Worm (Caenorhabditis elegans) whole organism, L4 larva: ENCODE measurements around the gene F32D8.2.

Experiments
- F37D6.2 ChIP-seq: sonication (generic microtip); optimal IDR thresholded peaks from 2 replicates; lab custom pipeline; 2016; ENCODE audit warnings: mild to moderate bottlenecking, missing genetic modification characterization, missing compliant biosample characterization
- F49E8.2 ChIP-seq: sonication (generic microtip); optimal IDR thresholded peaks from 2 replicates; lab custom pipeline; 2016; ENCODE audit warnings: missing compliant biosample characterization, mild to moderate bottlenecking, missing genetic modification characterization, borderline replicate concordance
- R02D3.7 ChIP-seq: fragments of 150-350 bp; sonication (generic microtip); optimal IDR thresholded peaks from 3 replicates; lab custom pipeline; 2014; ENCODE audit warnings: missing biosample characterization, missing genetic modification characterization
- Y105C5A.15 ChIP-seq: fragments of 200-800 bp; sonication (Bioruptor generic); IDR thresholded peaks from 2 replicates; pipeline ENCODE4 v1.3.6; 2022; ENCODE audit warnings: missing genetic modification characterization, missing compliant biosample characterization
- ZK337.2 ChIP-seq: fragments of 200-800 bp; sonication (Bioruptor generic); IDR thresholded peaks from 2 replicates; pipeline ENCODE4 v1.3.6; 2022; ENCODE audit warnings: missing genetic modification reagents, missing genetic modification characterization, missing compliant biosample characterization
- aha-1 ChIP-seq: fragments of 150-350 bp; peaks from one replicate; lab custom pipeline; 2014; ENCODE audit warnings: missing biosample characterization, missing genetic modification characterization
- ama-1 ChIP-seq: fragments of 150-350 bp; optimal IDR thresholded peaks from 2 replicates; lab custom pipeline; 2014; ENCODE audit warnings: inconsistent platforms, mixed read lengths
- ceh-20 ChIP-seq: fragments of 200-800 bp; sonication (Bioruptor generic); IDR thresholded peaks from 2 replicates; pipeline ENCODE4 v1.3.6; 2022; ENCODE audit warnings: missing genetic modification reagents, missing genetic modification characterization, missing compliant biosample characterization
- ceh-28 ChIP-seq: fragments of 150-350 bp; optimal IDR thresholded peaks from 2 replicates; lab custom pipeline; 2014; ENCODE audit warnings: missing biosample characterization, missing genetic modification reagents, missing genetic modification characterization
- ceh-32 ChIP-seq: sonication (generic microtip); optimal IDR thresholded peaks from 2 replicates; lab custom pipeline; 2016; ENCODE audit warnings: mild to moderate bottlenecking, missing genetic modification characterization, missing compliant biosample characterization; ENCODE audit not compliant: poor library complexity
- ceh-82 ChIP-seq: sonication (generic microtip); optimal IDR thresholded peaks from 2 replicates; lab custom pipeline; 2017; ENCODE audit warnings: missing biosample characterization, missing genetic modification characterization
- ces-1 ChIP-seq: fragments of 150-350 bp; sonication (generic microtip); optimal IDR thresholded peaks from 4 replicates; lab custom pipeline; 2014; ENCODE audit warnings: missing biosample characterization, missing genetic modification reagents, missing genetic modification characterization
- ctbp-1 ChIP-seq: fragments of 200-800 bp; sonication (Bioruptor generic); IDR thresholded peaks from 2 replicates; pipeline ENCODE4 v1.3.6; 2022; ENCODE audit warnings: missing genetic modification reagents, missing genetic modification characterization, missing compliant biosample characterization
- daf-16 ChIP-seq, 3 experiments: sonication (generic microtip); optimal IDR thresholded peaks; 2 replicates each; lab custom pipeline; 2016 to 2017; ENCODE audit warnings: missing genetic modification characterization in 3 of 3, missing genetic modification reagents in 3 of 3, mild to moderate bottlenecking in 2 of 3, missing compliant biosample characterization in 2 of 3, missing biosample characterization in 1 of 3, moderate library complexity in 1 of 3
- dpl-1 ChIP-seq: fragments of 150-350 bp; optimal IDR thresholded peaks from 2 replicates; lab custom pipeline; 2014; ENCODE audit warnings: missing biosample characterization, missing genetic modification reagents, missing genetic modification characterization
- dve-1 ChIP-seq: sonication (generic microtip); optimal IDR thresholded peaks from 2 replicates; lab custom pipeline; 2017; ENCODE audit warnings: antibody characterized with exemption, mild to moderate bottlenecking, missing genetic modification characterization, missing compliant biosample characterization; ENCODE audit not compliant: insufficient read depth
- fkh-10 ChIP-seq: fragments of 150-350 bp; optimal IDR thresholded peaks from 2 replicates; lab custom pipeline; 2014; ENCODE audit warnings: missing biosample characterization, missing genetic modification reagents, missing genetic modification characterization
- gei-8 ChIP-seq: fragments of 200-800 bp; sonication (Bioruptor generic); optimal IDR thresholded peaks from 2 replicates; lab custom pipeline; 2018; ENCODE audit warnings: mild to moderate bottlenecking, missing genetic modification characterization, missing compliant biosample characterization
- hif-1 ChIP-seq, 2 experiments: sonication (generic microtip); optimal IDR thresholded peaks; 2 replicates each; lab custom pipeline; 2016 to 2017; ENCODE audit warnings: missing compliant biosample characterization in 2 of 2, missing genetic modification characterization in 2 of 2, missing genetic modification reagents in 2 of 2, missing genotype in 2 of 2, mild to moderate bottlenecking in 1 of 2
- hlh-11 ChIP-seq: fragments of 200-800 bp; sonication (Bioruptor generic); optimal IDR thresholded peaks from 2 replicates; lab custom pipeline; 2018; ENCODE audit warnings: mild to moderate bottlenecking, missing genetic modification characterization, missing compliant biosample characterization
- hlh-30 ChIP-seq: sonication (generic microtip); optimal IDR thresholded peaks from 2 replicates; lab custom pipeline; 2017; ENCODE audit warnings: antibody characterized with exemption, mild to moderate bottlenecking, missing genetic modification characterization, missing compliant biosample characterization; ENCODE audit not compliant: insufficient read depth
- hmg-1.1 ChIP-seq: fragments of 200-800 bp; sonication (Bioruptor generic); IDR thresholded peaks from 2 replicates; pipeline ENCODE4 v1.3.6; 2022; ENCODE audit warnings: missing genetic modification reagents, missing genetic modification characterization, missing compliant biosample characterization
- jun-1 ChIP-seq: fragments of 150-350 bp; optimal IDR thresholded peaks from 2 replicates; lab custom pipeline; 2014; ENCODE audit warnings: missing biosample characterization, missing genetic modification reagents, missing genetic modification characterization
- lim-7 ChIP-seq: fragments of 200-800 bp; sonication (Bioruptor generic); IDR thresholded peaks from 2 replicates; pipeline ENCODE4 v1.3.6; 2022; ENCODE audit warnings: missing genetic modification characterization, missing compliant biosample characterization
- lin-13 ChIP-seq: fragments of 150-350 bp; optimal IDR thresholded peaks from 2 replicates; lab custom pipeline; 2014; ENCODE audit warnings: missing biosample characterization, missing genetic modification reagents, missing genetic modification characterization
- lin-29 ChIP-seq: fragments of 200-800 bp; sonication (Bioruptor generic); IDR thresholded peaks from 2 replicates; pipeline ENCODE4 v1.3.6; 2022; ENCODE audit warnings: missing genetic modification reagents, missing genetic modification characterization, missing compliant biosample characterization
- lin-39 ChIP-seq: fragments of 150-350 bp; optimal IDR thresholded peaks from 2 replicates; lab custom pipeline; 2014; ENCODE audit warnings: missing biosample characterization, missing genetic modification reagents, missing genetic modification characterization
- lsy-2 ChIP-seq, 2 experiments: fragments of 150-350 bp in 1 of 2; sonication (generic microtip) in 1 of 2; optimal IDR thresholded peaks; 2 replicates each; lab custom pipeline; 2014 to 2017; ENCODE audit warnings: missing biosample characterization in 2 of 2, missing genetic modification characterization in 2 of 2
- madf-9 ChIP-seq: fragments of 200-800 bp; sonication (Bioruptor generic); conservative IDR thresholded peaks from 2 replicates; pipeline ENCODE4 v1.3.6; 2022; ENCODE audit warnings: missing genetic modification reagents, missing genetic modification characterization, missing compliant biosample characterization
- mdl-1 ChIP-seq, 2 experiments: fragments of 150-350 bp in 1 of 2; sonication (generic microtip) in 1 of 2; optimal IDR thresholded peaks; 2 replicates each; lab custom pipeline; 2014 to 2017; ENCODE audit warnings: missing biosample characterization in 2 of 2, missing genetic modification characterization in 2 of 2
- mep-1 ChIP-seq: fragments of 150-350 bp; sonication (generic microtip); optimal IDR thresholded peaks from 3 replicates; lab custom pipeline; 2014; ENCODE audit warnings: missing biosample characterization, missing genetic modification characterization
- mes-2 ChIP-seq: sonication (generic microtip); optimal IDR thresholded peaks from 2 replicates; lab custom pipeline; 2016; ENCODE audit warnings: missing genotype, mild to moderate bottlenecking, missing genetic modification characterization, missing compliant biosample characterization; ENCODE audit not compliant: poor library complexity, severe bottlenecking
- nhr-10 ChIP-seq: fragments of 150-350 bp; optimal IDR thresholded peaks from 2 replicates; lab custom pipeline; 2014; ENCODE audit warnings: missing biosample characterization, missing genetic modification characterization
- nhr-102 ChIP-seq: sonication (generic microtip); optimal IDR thresholded peaks from 2 replicates; lab custom pipeline; 2016; ENCODE audit warnings: mild to moderate bottlenecking, missing genetic modification characterization, moderate library complexity, missing compliant biosample characterization
- nhr-11 ChIP-seq: fragments of 150-350 bp; optimal IDR thresholded peaks from 2 replicates; lab custom pipeline; 2014; ENCODE audit warnings: missing biosample characterization, missing genetic modification characterization
- nhr-28 ChIP-seq: fragments of 150-350 bp; optimal IDR thresholded peaks from 2 replicates; lab custom pipeline; 2014; ENCODE audit warnings: missing biosample characterization, missing genetic modification characterization
- nhr-48 ChIP-seq: sonication (generic microtip); optimal IDR thresholded peaks from 2 replicates; lab custom pipeline; 2016; ENCODE audit warnings: mild to moderate bottlenecking, missing genetic modification characterization, missing compliant biosample characterization
- nhr-6 ChIP-seq: fragments of 150-350 bp; optimal IDR thresholded peaks from 2 replicates; lab custom pipeline; 2014; ENCODE audit warnings: missing biosample characterization, missing genetic modification characterization
- nhr-77 ChIP-seq: fragments of 150-350 bp; optimal IDR thresholded peaks from 2 replicates; lab custom pipeline; 2014; ENCODE audit warnings: missing biosample characterization, missing genetic modification characterization
- pha-4 ChIP-seq, 2 experiments: fragments of 150-350 bp in 1 of 2; fragments of 200-800 bp in 1 of 2; sonication (Bioruptor generic) in 1 of 2; IDR thresholded peaks in 1 of 2; optimal IDR thresholded peaks in 1 of 2; 2 replicates each; pipeline versions ENCODE4 v1.3.6 to Lab custom; 2014 to 2022; ENCODE audit warnings: missing genetic modification characterization in 2 of 2, missing genetic modification reagents in 2 of 2, missing biosample characterization in 1 of 2, missing compliant biosample characterization in 1 of 2
- rbr-2 ChIP-seq: sonication (generic microtip); optimal IDR thresholded peaks from 2 replicates; lab custom pipeline; 2016; ENCODE audit warnings: missing genotype, missing genetic modification characterization, missing compliant biosample characterization
- set-16 ChIP-seq: fragments of 200-800 bp; sonication (Bioruptor generic); IDR thresholded peaks from 2 replicates; pipeline ENCODE4 v1.3.6; 2022; ENCODE audit warnings: missing genetic modification reagents, missing genetic modification characterization, missing compliant biosample characterization
- snpc-1.2 ChIP-seq: fragments of 200-800 bp; sonication (Bioruptor generic); IDR thresholded peaks from 2 replicates; pipeline ENCODE4 v1.3.6; 2022; ENCODE audit warnings: missing genetic modification reagents, missing genetic modification characterization, missing compliant biosample characterization
- tra-1 ChIP-seq: fragments of 200-800 bp; sonication (Bioruptor generic); IDR thresholded peaks from 2 replicates; pipeline ENCODE4 v1.3.6; 2022; ENCODE audit warnings: missing genetic modification reagents, missing genetic modification characterization, missing compliant biosample characterization
- unc-130 ChIP-seq: sonication (generic microtip); optimal IDR thresholded peaks from 2 replicates; lab custom pipeline; 2016; ENCODE audit warnings: missing genetic modification reagents, missing genetic modification characterization, missing compliant biosample characterization
- unc-62 ChIP-seq, 3 experiments: fragments of 150-350 bp in 1 of 3; sonication (generic microtip); optimal IDR thresholded peaks in 2 of 3; peaks in 1 of 3; 1 replicate in 1 of 3; 2 replicates in 2 of 3; lab custom pipeline; 2014 to 2017; ENCODE audit warnings: missing biosample characterization in 3 of 3, missing genetic modification characterization in 3 of 3, missing genetic modification reagents in 3 of 3, missing genotype in 1 of 3
- vab-7 ChIP-seq: fragments of 200-800 bp; sonication (Bioruptor generic); IDR thresholded peaks from 2 replicates; pipeline ENCODE4 v1.3.6; 2022; ENCODE audit warnings: missing genetic modification reagents, missing genetic modification characterization, missing compliant biosample characterization

Gene F32D8.2

DNA sequence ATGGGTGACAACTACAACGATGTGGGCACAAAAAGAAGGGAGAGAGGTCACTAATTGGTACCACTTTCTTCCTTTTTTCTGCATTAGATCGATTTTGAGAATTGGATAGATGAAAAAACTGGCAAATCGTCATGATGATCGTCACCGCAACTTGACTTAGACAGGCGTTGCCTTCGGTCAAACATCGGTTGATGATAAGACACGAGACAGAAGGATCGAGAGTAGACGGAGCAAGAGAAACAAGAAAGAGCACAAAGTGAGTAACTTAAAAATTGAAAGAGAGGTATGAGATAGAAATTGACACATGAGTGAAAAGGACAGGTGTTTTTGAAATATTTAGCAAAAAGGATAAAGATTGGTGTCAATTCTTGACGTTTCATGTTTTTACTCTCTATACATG is 13.5 kb upstream of the F32D8.2 start (continued):
- no peak for TF ChIP-seq lim-7 (GFP tag; lab: Robert Waterston, UW)
- no peak for TF ChIP-seq jun-1 (tag; lab: Kevin White, UChicago)
- TF ChIP-seq Y105C5A.15 (GFP tag; lab: Robert Waterston, UW) = no peak
- no peak for TF ChIP-seq lin-13 (GFP tag; lab: Kevin White, UChicago)

DNA sequence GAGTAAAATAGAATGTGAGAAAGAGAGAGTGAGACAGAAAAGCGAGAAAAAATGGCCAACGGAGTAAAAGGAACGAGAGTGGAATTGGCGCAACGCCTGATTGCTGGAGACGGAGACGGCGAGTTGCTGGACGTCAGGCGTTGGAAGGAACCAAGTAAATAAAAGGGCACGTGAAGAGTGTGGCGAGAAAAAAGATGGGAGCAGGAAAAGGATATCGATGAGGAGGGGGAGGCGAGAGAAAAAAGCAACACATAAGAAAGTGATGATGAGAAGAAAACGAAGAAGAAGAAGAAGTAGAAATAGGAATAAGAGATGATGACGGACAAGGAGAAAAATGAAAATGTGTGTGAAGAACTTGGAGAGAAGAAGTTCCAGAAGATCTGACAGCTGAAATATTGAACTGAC is 12.1 kb upstream of the F32D8.2 start:
- no peak for TF ChIP-seq ceh-82
- TF ChIP-seq nhr-28 (tag; lab: Kevin White, UChicago) = peak; percentile 90
- TF ChIP-seq ZK337.2 (GFP tag; lab: Robert Waterston, UW) = peak; percentile 43; the same call in 1 of the 2 replicates
- TF ChIP-seq hlh-11 (tag; lab: Kevin White, UChicago) = peak; percentile 93
- no peak for TF ChIP-seq ama-1 (lab: Kevin White, UChicago)
- peak; percentile 20 for TF ChIP-seq ceh-28 (tag; lab: Kevin White, UChicago)
- TF ChIP-seq nhr-77 (tag; lab: Kevin White, UChicago) = peak; percentile 67
- peak; percentile 47 for TF ChIP-seq gei-8 (GFP tag; lab: Kevin White, UChicago)
- peak; percentile 12 for TF ChIP-seq ceh-32
- peak; percentile 42; the same call in 1 of the 2 replicates for TF ChIP-seq vab-7
- no peak for TF ChIP-seq daf-16 (GFP tag; optimal IDR thresholded peaks at IDR 0.05; lab: Kevin White, UChicago)
- peak; percentile 45 for TF ChIP-seq daf-16 (tag; optimal IDR thresholded peaks at IDR 0.05; lab: Kevin White, UChicago)
- peak; percentile 52; the same call in 1 of the 2 replicates for TF ChIP-seq ceh-20 (GFP tag; lab: Robert Waterston, UW)
- no peak for TF ChIP-seq snpc-1.2 (GFP tag; lab: Robert Waterston, UW)
- TF ChIP-seq lsy-2 (tag; optimal IDR thresholded peaks at IDR 0.05; lab: Kevin White, UChicago) = peak; percentile 76 to 79
- TF ChIP-seq pha-4 (GFP tag; IDR thresholded peaks at IDR 0.05; lab: Robert Waterston, UW) = no peak
- peak; percentile 26 for TF ChIP-seq pha-4 (tag; optimal IDR thresholded peaks at IDR 0.05; lab: Kevin White, UChicago)
- TF ChIP-seq R02D3.7 = no peak
- TF ChIP-seq mep-1 (tag; lab: Kevin White, UChicago) = peak; percentile 89
- TF ChIP-seq tra-1 = peak; percentile 73
- no peak for TF ChIP-seq F49E8.2 (tag; lab: Kevin White, UChicago)
- peak; percentile 99 for TF ChIP-seq hlh-30 (tag; lab: Kevin White, UChicago)
- peak; percentile 88 for TF ChIP-seq nhr-11 (tag; lab: Kevin White, UChicago)
- peak; percentile 25 for TF ChIP-seq ces-1 (GFP tag; lab: Kevin White, UChicago)
- peak; percentile 75 for TF ChIP-seq rbr-2 (tag; lab: Kevin White, UChicago)
- peak; percentile 59 for TF ChIP-seq nhr-10 (tag; lab: Kevin White, UChicago)
- TF ChIP-seq madf-9 (GFP tag; lab: Robert Waterston, UW) = no peak
- peak; percentile 41 for TF ChIP-seq dpl-1
- peak; percentile 78 for TF ChIP-seq nhr-6 (tag; lab: Kevin White, UChicago)
- TF ChIP-seq dve-1 (tag; lab: Kevin White, UChicago) = peak; percentile 77
- no peak for TF ChIP-seq unc-130
- TF ChIP-seq lin-39 (tag; lab: Kevin White, UChicago) = no peak
- peak; percentile 81 to 98 for TF ChIP-seq mdl-1 (tag; optimal IDR thresholded peaks at IDR 0.05; lab: Kevin White, UChicago)
- peak; percentile 99 for TF ChIP-seq aha-1 (tag; lab: Kevin White, UChicago)
- peak in 1 of 2 experiments; percentile 67 for TF ChIP-seq hif-1 (tag; optimal IDR thresholded peaks at IDR 0.05; lab: Kevin White, UChicago)
- peak; percentile 87 for TF ChIP-seq hmg-1.1
- peak; percentile 54 for TF ChIP-seq F37D6.2 (tag; lab: Kevin White, UChicago)
- peak; percentile 28 for TF ChIP-seq nhr-48
- peak in 1 of 2 experiments; percentile 95 for TF ChIP-seq unc-62 (GFP tag; optimal IDR thresholded peaks at IDR 0.05 in 1 of 2; lab: Kevin White, UChicago)
- TF ChIP-seq unc-62 (tag; optimal IDR thresholded peaks at IDR 0.05; lab: Kevin White, UChicago) = no peak
- no peak for TF ChIP-seq lin-29 (GFP tag; lab: Robert Waterston, UW)
- TF ChIP-seq ctbp-1 (GFP tag; lab: Robert Waterston, UW) = peak; percentile 91
- peak; percentile 53 for TF ChIP-seq mes-2 (tag; lab: Kevin White, UChicago)
- peak; percentile 17 for TF ChIP-seq nhr-102 (tag; lab: Kevin White, UChicago)
- TF ChIP-seq set-16 = peak; percentile 60; the same call in 1 of the 2 replicates
- TF ChIP-seq fkh-10 = peak; percentile 92
